Worm (Caenorhabditis elegans): Measurements from ENCODE around the gene M04G7.5.

DNA sequence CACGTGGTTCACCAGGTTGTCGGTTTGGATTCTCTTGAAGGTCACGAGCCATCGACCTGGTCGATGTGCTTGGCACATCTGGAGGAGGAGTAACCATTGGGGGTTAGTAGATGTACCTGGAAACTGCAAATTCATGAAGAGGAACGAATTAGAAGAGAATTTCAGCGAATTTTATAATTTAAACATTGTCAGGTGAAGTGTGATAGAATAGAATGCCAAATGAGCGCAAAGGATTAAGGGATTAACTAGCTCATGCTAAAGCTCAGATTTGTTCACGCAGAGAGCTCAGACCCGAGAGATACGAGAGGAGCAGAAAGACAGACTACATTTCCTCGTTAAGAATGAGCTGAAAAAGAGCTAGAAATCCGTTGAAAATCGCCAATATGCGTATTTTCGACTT lies 29.8 kb upstream of the M04G7.5 start, which contains the start of gene daf-18:
- no peak for TF ChIP-seq xnd-1 (tag; optimal IDR thresholded peaks at IDR 0.05)
- no peak for TF ChIP-seq aptf-2 (GFP tag; conservative IDR thresholded peaks at IDR 0.05)
- TF ChIP-seq snpc-4 (GFP tag; optimal IDR thresholded peaks at IDR 0.05), result no peak
- no peak for TF ChIP-seq snpc-4 (tag; optimal IDR thresholded peaks at IDR 0.05)
- TF ChIP-seq unc-130 (GFP tag; optimal IDR thresholded peaks at IDR 0.05), result no peak
- no peak for TF ChIP-seq Y56A3A.18 (GFP tag; IDR thresholded peaks at IDR 0.05)
- TF ChIP-seq lin-40 (tag; optimal IDR thresholded peaks at IDR 0.05), result no peak
- TF ChIP-seq ztf-25 (GFP tag; IDR thresholded peaks at IDR 0.05), result no peak
- TF ChIP-seq somi-1 (GFP tag; optimal IDR thresholded peaks at IDR 0.05), result no peak
